Fruit fly (Drosophila melanogaster) whole organism, embryonic: ENCODE data around the gene CG42495.

ENCODE experiments used
- Bgb ChIP-seq: fragments of 200-800 bp; sonication (Bioruptor generic); IDR thresholded peaks from 2 replicates; pipeline ENCODE4 v1.3.6; 2022; ENCODE audit warnings: missing biosample characterization, missing genetic modification characterization; ENCODE audit not compliant: partially characterized antibody
- CG10267 ChIP-seq: fragments of 200-800 bp; sonication (Bioruptor generic); optimal IDR thresholded peaks from 2 replicates; lab custom pipeline; 2018; ENCODE audit warnings: missing biosample characterization, mild to moderate bottlenecking, missing genetic modification characterization, moderate library complexity
- CG10366 ChIP-seq: fragments of 200-800 bp; sonication (Bioruptor generic); IDR thresholded peaks from 2 replicates; pipeline ENCODE4 v1.3.6; 2022; ENCODE audit warnings: missing biosample characterization, missing genetic modification characterization
- CG11504 ChIP-seq: fragments of 200-800 bp; sonication (Bioruptor generic); optimal IDR thresholded peaks from 3 replicates; lab custom pipeline; 2019; ENCODE audit warnings: missing biosample characterization, mild to moderate bottlenecking, missing genetic modification characterization, moderate library complexity
- CG11560 ChIP-seq: fragments of 200-800 bp; sonication (Bioruptor generic); IDR thresholded peaks from 3 replicates; pipeline ENCODE4 v1.3.6; 2022; ENCODE audit warnings: missing biosample characterization, missing genetic modification characterization
- CG12155 ChIP-seq: fragments of 200-800 bp; sonication (Bioruptor generic); optimal IDR thresholded peaks from 3 replicates; lab custom pipeline; 2016; ENCODE audit warnings: missing biosample characterization, missing genetic modification characterization
- CG15073 ChIP-seq: fragments of 200-800 bp; sonication (Bioruptor generic); optimal IDR thresholded peaks from 2 replicates; lab custom pipeline; 2016; ENCODE audit warnings: missing biosample characterization, missing genetic modification characterization
- CG1529 ChIP-seq: fragments of 200-800 bp; sonication (Bioruptor generic); optimal IDR thresholded peaks from 3 replicates; lab custom pipeline; 2018; ENCODE audit warnings: missing biosample characterization, missing genetic modification characterization
- CG15479 ChIP-seq: fragments of 200-800 bp; sonication (Bioruptor generic); optimal IDR thresholded peaks from 3 replicates; lab custom pipeline; 2019; ENCODE audit warnings: missing biosample characterization, mild to moderate bottlenecking, missing genetic modification characterization, moderate library complexity
- CG16863 ChIP-seq: fragments of 200-800 bp; sonication (Bioruptor generic); optimal IDR thresholded peaks from 3 replicates; lab custom pipeline; 2016; ENCODE audit warnings: missing biosample characterization, missing genetic modification characterization
- CG18011 ChIP-seq: fragments of 200-800 bp; sonication (Bioruptor generic); optimal IDR thresholded peaks from 2 replicates; lab custom pipeline; 2017; ENCODE audit warnings: missing biosample characterization, missing genetic modification characterization, mild to moderate bottlenecking, moderate library complexity, missing genotype
- CG4854 ChIP-seq: fragments of 200-800 bp; sonication (Bioruptor generic); optimal IDR thresholded peaks from 2 replicates; lab custom pipeline; 2016; ENCODE audit warnings: missing biosample characterization, missing genetic modification characterization, inconsistent platforms
- CG6175 ChIP-seq: fragments of 200-800 bp; sonication (Bioruptor generic); IDR thresholded peaks from 3 replicates; pipeline ENCODE4 v1.3.6; 2022; ENCODE audit warnings: missing biosample characterization, missing genetic modification characterization
- CG6813 ChIP-seq: fragments of 200-800 bp; sonication (Bioruptor generic); optimal IDR thresholded peaks from 2 replicates; lab custom pipeline; 2017; ENCODE audit warnings: missing biosample characterization, missing genetic modification characterization, mild to moderate bottlenecking, moderate library complexity, missing genetic modification reagents
- CG7786 ChIP-seq: fragments of 200-800 bp; sonication (Bioruptor generic); optimal IDR thresholded peaks from 2 replicates; lab custom pipeline; 2016; ENCODE audit warnings: missing biosample characterization, missing genetic modification characterization
- CG7963 ChIP-seq: fragments of 200-800 bp; sonication (Bioruptor generic); IDR thresholded peaks from 3 replicates; pipeline ENCODE4 v1.3.6; 2022; ENCODE audit warnings: missing biosample characterization, missing genetic modification characterization; ENCODE audit not compliant: partially characterized antibody
- CG9437 ChIP-seq: fragments of 200-800 bp; sonication (Bioruptor generic); optimal IDR thresholded peaks from 2 replicates; lab custom pipeline; 2018; ENCODE audit warnings: missing biosample characterization, mild to moderate bottlenecking, missing genetic modification characterization
- CHES-1-like ChIP-seq: fragments of 200-800 bp; sonication (Bioruptor generic); optimal IDR thresholded peaks from 2 replicates; lab custom pipeline; 2016; ENCODE audit warnings: missing biosample characterization, missing genetic modification characterization
- CrebB ChIP-seq: fragments of 200-800 bp; sonication (Bioruptor generic); optimal IDR thresholded peaks from 3 replicates; lab custom pipeline; 2018; ENCODE audit warnings: missing biosample characterization, mild to moderate bottlenecking, missing genetic modification characterization
- Doc3 ChIP-seq: fragments of 200-800 bp; sonication (Bioruptor generic); IDR thresholded peaks from 3 replicates; pipeline ENCODE4 v1.3.6; 2022; ENCODE audit warnings: missing biosample characterization, missing genetic modification characterization; ENCODE audit not compliant: partially characterized antibody
- HHEX ChIP-seq: fragments of 200-800 bp; sonication (Bioruptor generic); optimal IDR thresholded peaks from 3 replicates; lab custom pipeline; 2017; ENCODE audit warnings: missing biosample characterization, mild to moderate bottlenecking, missing genetic modification characterization, missing genetic modification reagents
- Hr51 ChIP-seq, 2 experiments: fragments of 200-800 bp; sonication (Bioruptor generic); optimal IDR thresholded peaks; 2 replicates in 1 of 2; 3 replicates in 1 of 2; lab custom pipeline; 2016 to 2018; ENCODE audit warnings: missing biosample characterization in 2 of 2, missing genetic modification characterization in 2 of 2, mild to moderate bottlenecking in 1 of 2, moderate library complexity in 1 of 2
- NFAT ChIP-seq: fragments of 200-800 bp; sonication (Bioruptor generic); IDR thresholded peaks from 2 replicates; pipeline ENCODE4 v1.3.6; 2022; ENCODE audit warnings: missing biosample characterization, missing genetic modification characterization
- Nf-YC ChIP-seq: fragments of 200-800 bp; optimal IDR thresholded peaks from 3 replicates; lab custom pipeline; 2019; ENCODE audit warnings: missing biosample characterization, mild to moderate bottlenecking, missing genetic modification characterization, moderate library complexity
- PHDP ChIP-seq: fragments of 200-800 bp; sonication (Bioruptor generic); optimal IDR thresholded peaks from 3 replicates; lab custom pipeline; 2018; ENCODE audit warnings: missing biosample characterization, mild to moderate bottlenecking, missing genetic modification characterization, moderate library complexity
- Usf ChIP-seq: fragments of 200-800 bp; sonication (Bioruptor generic); optimal IDR thresholded peaks from 2 replicates; lab custom pipeline; 2017; ENCODE audit warnings: missing genotype, missing biosample characterization, missing genetic modification characterization
- ase ChIP-seq: fragments of 200-800 bp; sonication (Bioruptor generic); IDR thresholded peaks from 3 replicates; pipeline ENCODE4 v1.3.6; 2022; ENCODE audit warnings: missing biosample characterization, missing genetic modification characterization
- cg ChIP-seq: fragments of 200-800 bp; sonication (Bioruptor generic); optimal IDR thresholded peaks from 3 replicates; lab custom pipeline; 2019; ENCODE audit warnings: missing biosample characterization, mild to moderate bottlenecking, missing genetic modification characterization, moderate library complexity
- chinmo ChIP-seq: fragments of 200-800 bp; sonication (Bioruptor generic); IDR thresholded peaks from 4 replicates; pipeline ENCODE4 v1.3.6; 2022; ENCODE audit warnings: missing biosample characterization, missing genetic modification characterization; ENCODE audit not compliant: partially characterized antibody
- crc ChIP-seq: fragments of 200-800 bp; sonication (Bioruptor generic); optimal IDR thresholded peaks from 2 replicates; lab custom pipeline; 2016; ENCODE audit warnings: missing biosample characterization, missing genetic modification characterization
- fd96Cb ChIP-seq: fragments of 200-800 bp; sonication (Bioruptor generic); optimal IDR thresholded peaks from 2 replicates; lab custom pipeline; 2018; ENCODE audit warnings: missing biosample characterization, mild to moderate bottlenecking, missing genetic modification characterization, moderate library complexity
- grn ChIP-seq: fragments of 200-800 bp; sonication (Bioruptor generic); optimal IDR thresholded peaks from 3 replicates; lab custom pipeline; 2017; ENCODE audit warnings: missing biosample characterization, missing genetic modification characterization
- gsb ChIP-seq: fragments of 200-800 bp; sonication (Bioruptor generic); IDR thresholded peaks from 2 replicates; pipeline ENCODE4 v1.3.6; 2022; ENCODE audit warnings: missing biosample characterization, missing genetic modification characterization
- hbn ChIP-seq: fragments of 200-800 bp; sonication (Bioruptor generic); IDR thresholded peaks from 2 replicates; pipeline ENCODE4 v1.3.6; 2022; ENCODE audit warnings: missing biosample characterization, missing genetic modification characterization; ENCODE audit not compliant: partially characterized antibody
- ind ChIP-seq: fragments of 200-800 bp; sonication (Bioruptor generic); optimal IDR thresholded peaks from 3 replicates; lab custom pipeline; 2016; ENCODE audit warnings: missing biosample characterization, missing genetic modification characterization
- jing ChIP-seq: fragments of 200-800 bp; sonication (Bioruptor generic); optimal IDR thresholded peaks from 2 replicates; lab custom pipeline; 2018; ENCODE audit warnings: missing biosample characterization, mild to moderate bottlenecking, missing genetic modification characterization
- ken ChIP-seq: fragments of 200-800 bp; sonication (Bioruptor generic); IDR thresholded peaks from 3 replicates; pipeline ENCODE4 v1.3.6; 2022; ENCODE audit warnings: missing biosample characterization, missing genetic modification characterization
- lmd ChIP-seq: fragments of 200-800 bp; sonication (Bioruptor generic); IDR thresholded peaks from 2 replicates; pipeline ENCODE4 v1.3.6; 2022; ENCODE audit warnings: missing biosample characterization, missing genetic modification characterization
- nau ChIP-seq: fragments of 200-800 bp; sonication (Bioruptor generic); optimal IDR thresholded peaks from 3 replicates; lab custom pipeline; 2017; ENCODE audit warnings: missing biosample characterization, mild to moderate bottlenecking, missing genetic modification characterization, missing genetic modification reagents
- nom ChIP-seq: fragments of 200-800 bp; sonication (Bioruptor generic); optimal IDR thresholded peaks from 2 replicates; lab custom pipeline; 2017; ENCODE audit warnings: missing biosample characterization, missing genetic modification characterization, mild to moderate bottlenecking, moderate library complexity, missing genetic modification reagents
- otp ChIP-seq: fragments of 200-800 bp; sonication (Bioruptor generic); IDR thresholded peaks from 3 replicates; pipeline ENCODE4, ENCODE4 v1.3.6; 2022; ENCODE audit warnings: missing biosample characterization, missing genetic modification characterization
- peb ChIP-seq: fragments of 200-800 bp; sonication (Bioruptor generic); IDR thresholded peaks from 2 replicates; pipeline ENCODE4 v1.3.6; 2022; ENCODE audit warnings: missing biosample characterization, missing genetic modification characterization
- sima ChIP-seq: fragments of 200-800 bp; sonication (Bioruptor generic); optimal IDR thresholded peaks from 2 replicates; lab custom pipeline; 2016; ENCODE audit warnings: missing biosample characterization, missing genetic modification characterization
- ssp ChIP-seq: fragments of 200-800 bp; sonication (Bioruptor generic); IDR thresholded peaks from 2 replicates; pipeline ENCODE4 v1.3.6; 2022; ENCODE audit warnings: missing biosample characterization, missing genetic modification characterization
- tup ChIP-seq: fragments of 200-800 bp; sonication (Bioruptor generic); optimal IDR thresholded peaks from 2 replicates; lab custom pipeline; 2016; ENCODE audit warnings: missing biosample characterization, mild to moderate bottlenecking, missing genetic modification characterization, moderate library complexity
- yki ChIP-seq: fragments of >200 bp; optimal IDR thresholded peaks from 3 replicates; lab custom pipeline; 2018
- z ChIP-seq: fragments of 200-800 bp; sonication (Bioruptor generic); IDR thresholded peaks from 3 replicates; pipeline ENCODE4 v1.3.6; 2022; ENCODE audit warnings: missing biosample characterization, missing genetic modification characterization
- zf30C ChIP-seq: fragments of 200-800 bp; sonication (Bioruptor generic); optimal IDR thresholded peaks from 3 replicates; lab custom pipeline; 2018; ENCODE audit warnings: missing biosample characterization, mild to moderate bottlenecking, missing genetic modification characterization

Gene CG42495

dm6 chr3L:18620988-18621734, 46.0 kb upstream of the CG42495 start (continued):
- TF ChIP-seq CHES-1-like (GFP tag; lab: Kevin White, UChicago) (peak; percentile 38), ken (GFP tag; lab: Robert Waterston, UW) (peak; percentile 60; the same call in 2 of the 3 replicates), CG7786 (GFP tag; lab: Kevin White, UChicago) (peak; percentile 38), cg (no peak), CG10267 (tag; lab: Kevin White, UChicago) (peak; percentile 36), CG16863 (GFP tag; lab: Kevin White, UChicago) (peak; percentile 20), sima (GFP tag; lab: Kevin White, UChicago) (no peak), CG9437 (GFP tag; lab: Kevin White, UChicago) (no peak), CG7963 (GFP tag; lab: Robert Waterston, UW) (peak; percentile 39; the same call in 1 of the 3 replicates), Bgb (GFP tag; lab: Robert Waterston, UW) (peak; percentile 74), yki (no peak), CG15073 (GFP tag; lab: Kevin White, UChicago) (no peak), chinmo (GFP tag; lab: Robert Waterston, UW) (peak; percentile 79; the same call in 3 of the 4 replicates), crc (peak; percentile 55), Hr51 (GFP tag; optimal IDR thresholded peaks at IDR 0.05; lab: Kevin White, UChicago) (peak in 1 of 2 experiments; percentile 51), CG6813 (GFP tag; lab: Kevin White, UChicago) (no peak), CG12155 (no peak), ind (peak; percentile 24), zf30C (GFP tag; lab: Kevin White, UChicago) (peak; percentile 81), NFAT (GFP tag; lab: Robert Waterston, UW) (no peak; the same call in 1 of the 2 replicates), PHDP (tag; lab: Kevin White, UChicago) (peak; percentile 48), CG11504 (peak; percentile 46), tup (GFP tag; lab: Kevin White, UChicago) (peak; percentile 16), CG15479 (peak; percentile 89), lmd (GFP tag; lab: Robert Waterston, UW) (peak; percentile 29; the same call in 1 of the 2 replicates), CG10366 (peak; percentile 48), CG4854 (GFP tag; lab: Kevin White, UChicago) (no peak), Nf-YC (no peak), hbn (GFP tag; lab: Robert Waterston, UW) (peak; percentile 70), Usf (GFP tag; lab: Kevin White, UChicago) (no peak), otp (GFP tag; lab: Robert Waterston, UW) (peak; percentile 71; the same call in 1 of the 3 replicates), gsb (GFP tag; lab: Robert Waterston, UW) (no peak), peb (GFP tag; lab: Robert Waterston, UW) (no peak), z (GFP tag; lab: Robert Waterston, UW) (0 out of 3 replicates have a peak, but pooled peaks have one; percentile 21), grn (GFP tag; lab: Kevin White, UChicago) (peak; percentile 99), CrebB (tag; lab: Kevin White, UChicago) (peak; percentile 46), ssp (GFP tag; lab: Robert Waterston, UW) (peak; percentile 55), HHEX (peak; percentile 23), CG1529 (GFP tag; lab: Kevin White, UChicago) (no peak), CG6175 (GFP tag; lab: Robert Waterston, UW) (0 out of 3 replicates have a peak, but pooled peaks have one; percentile 14), CG11560 (no peak), ase (GFP tag; lab: Robert Waterston, UW) (no peak), nau (no peak), nom (GFP tag; lab: Kevin White, UChicago) (peak; percentile 36), CG18011 (GFP tag; lab: Kevin White, UChicago) (no peak), fd96Cb (peak; percentile 33), Doc3 (peak; percentile 74; the same call in 2 of the 3 replicates), jing (GFP tag; lab: Kevin White, UChicago) (no peak)
